Worm (Caenorhabditis elegans) whole organism, young adult: ENCODE data around the gene zip-3.

Source experiments
- F49E8.2 ChIP-seq: sonication (generic microtip); optimal IDR thresholded peaks from 3 replicates; lab custom pipeline; 2017; ENCODE audit warnings: missing genetic modification characterization, mild to moderate bottlenecking, missing compliant biosample characterization, antibody characterized with exemption, moderate library complexity; ENCODE audit not compliant: insufficient read depth
- Y53F4B.3 ChIP-seq: fragments of 200-800 bp; sonication (Bioruptor generic); IDR thresholded peaks from 2 replicates; pipeline ENCODE4 v1.3.6; 2022; ENCODE audit warnings: missing genetic modification reagents, missing genetic modification characterization, missing compliant biosample characterization
- aptf-3 ChIP-seq: fragments of 200-800 bp; sonication (Bioruptor generic); IDR thresholded peaks from 2 replicates; pipeline ENCODE4 v1.3.6; 2022; ENCODE audit warnings: missing genetic modification characterization, missing compliant biosample characterization
- ccch-3 ChIP-seq: fragments of 200-800 bp; sonication (Bioruptor generic); optimal IDR thresholded peaks from 2 replicates; lab custom pipeline; 2018; ENCODE audit warnings: mild to moderate bottlenecking, missing genetic modification characterization, missing compliant biosample characterization
- chd-7 ChIP-seq: sonication (generic microtip); optimal IDR thresholded peaks from 2 replicates; lab custom pipeline; 2016; ENCODE audit warnings: mild to moderate bottlenecking, missing genetic modification characterization, moderate library complexity, missing compliant biosample characterization
- him-1 ChIP-seq: sonication (generic microtip); optimal IDR thresholded peaks from 2 replicates; lab custom pipeline; 2016; ENCODE audit warnings: missing genotype, missing genetic modification reagents, missing genetic modification characterization, missing compliant biosample characterization
- lin-26 ChIP-seq: fragments of 200-800 bp; sonication (Bioruptor generic); IDR thresholded peaks from 2 replicates; pipeline ENCODE4 v1.3.6; 2022; ENCODE audit warnings: missing genetic modification reagents, missing genetic modification characterization, missing compliant biosample characterization
- sdz-38 ChIP-seq: sonication (generic microtip); optimal IDR thresholded peaks from 2 replicates; lab custom pipeline; 2016; ENCODE audit warnings: missing genotype, missing genetic modification characterization, missing compliant biosample characterization
- snpc-4 ChIP-seq, 5 experiments: fragments of 150-350 bp in 1 of 5; sonication (generic microtip) in 4 of 5; optimal IDR thresholded peaks; 2 replicates each; lab custom pipeline; 2014 to 2018; ENCODE audit warnings: missing genetic modification characterization in 5 of 5, missing biosample characterization in 3 of 5, antibody characterized with exemption in 2 of 5, mild to moderate bottlenecking in 2 of 5, missing compliant biosample characterization in 2 of 5, missing genotype in 2 of 5, moderate library complexity in 2 of 5, missing genetic modification reagents in 1 of 5

- no peak for TF ChIP-seq F49E8.2
- no peak for TF ChIP-seq Y53F4B.3 (GFP tag; lab: Robert Waterston, UW)
- no peak for TF ChIP-seq ccch-3 (GFP tag; lab: Kevin White, UChicago)
- TF ChIP-seq chd-7 (tag; lab: Kevin White, UChicago) = no peak
- no peak for TF ChIP-seq snpc-4 (GFP tag; optimal IDR thresholded peaks at IDR 0.05; lab: Kevin White, UChicago)
- no peak for TF ChIP-seq snpc-4 (tag; optimal IDR thresholded peaks at IDR 0.05; lab: Kevin White, UChicago)
- no peak for TF ChIP-seq him-1 (tag; lab: Kevin White, UChicago)
- no peak for TF ChIP-seq lin-26
- no peak for TF ChIP-seq aptf-3 (GFP tag; lab: Robert Waterston, UW)
- no peak for TF ChIP-seq sdz-38 (tag; lab: Kevin White, UChicago)
These were observed 5.3 kb downstream of the zip-3 start for ce11 chrII:13951986-13952385.
